Worm (Caenorhabditis elegans) whole organism, early embryonic: Measurements from ENCODE around the gene nhr-280.

Experiments used
- aly-1 ChIP-seq: sonication (generic microtip); optimal IDR thresholded peaks from 2 replicates; lab custom pipeline; 2016; ENCODE audit warnings: missing genetic modification characterization, missing compliant biosample characterization
- ama-1 ChIP-seq: fragments of 150-350 bp; optimal IDR thresholded peaks from 2 replicates; lab custom pipeline; 2014
- flt-1 ChIP-seq: fragments of 200-800 bp; sonication (Bioruptor generic); IDR thresholded peaks from 2 replicates; pipeline ENCODE4 v1.3.6; 2022; ENCODE audit warnings: missing genetic modification characterization, missing compliant biosample characterization
- pes-1 ChIP-seq: fragments of 200-800 bp; sonication (Bioruptor generic); IDR thresholded peaks from 2 replicates; pipeline ENCODE4 v1.3.6; 2022; ENCODE audit warnings: missing genetic modification reagents, missing genetic modification characterization, missing compliant biosample characterization
- sea-1 ChIP-seq: fragments of 200-800 bp; sonication (Bioruptor generic); conservative IDR thresholded peaks from 2 replicates; pipeline ENCODE4 v1.3.6; 2022; ENCODE audit warnings: missing genetic modification characterization, missing compliant biosample characterization
- tbx-37 ChIP-seq: fragments of 200-800 bp; sonication (Bioruptor generic); conservative IDR thresholded peaks from 2 replicates; pipeline ENCODE4 v1.3.6; 2022; ENCODE audit warnings: missing genetic modification reagents, missing genetic modification characterization, missing compliant biosample characterization

DNA sequence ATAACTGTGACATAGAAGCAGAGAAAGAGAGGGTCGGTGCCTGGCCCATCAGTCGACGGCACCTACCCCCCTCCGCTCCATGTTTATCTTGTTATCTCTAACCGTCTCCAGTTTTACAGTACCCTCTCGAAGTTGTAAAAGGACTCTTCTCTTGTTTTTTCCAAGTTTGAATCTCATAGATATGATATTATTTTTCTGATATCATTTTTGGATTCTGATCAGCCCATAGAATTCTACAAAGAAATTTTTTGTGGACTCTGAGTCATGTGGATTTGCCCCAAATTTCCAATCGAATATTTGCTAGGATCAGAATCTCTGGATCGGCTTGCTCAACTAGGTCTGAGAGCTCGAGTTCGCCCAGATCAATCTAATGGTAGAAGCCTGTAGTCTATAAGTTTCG is 15.9 kb downstream of the nhr-280 start, which contains the start of gene C29F9.6:
- TF ChIP-seq tbx-37 (GFP tag; lab: Robert Waterston, UW) (no peak), pes-1 (no peak), aly-1 (no peak), ama-1 (no peak), flt-1 (no peak), sea-1 (GFP tag; lab: Robert Waterston, UW) (no peak)
